Fruit fly (Drosophila melanogaster) whole organism, embryonic: ENCODE results near the gene CG15506.

Experiments used
- Ada2b ChIP-seq: fragments of 200-800 bp; sonication (Bioruptor generic); IDR thresholded peaks from 2 replicates; pipeline ENCODE4 v1.3.6; 2022; ENCODE audit warnings: missing biosample characterization, missing genetic modification characterization
- Bgb ChIP-seq: fragments of 200-800 bp; sonication (Bioruptor generic); IDR thresholded peaks from 2 replicates; pipeline ENCODE4 v1.3.6; 2022; ENCODE audit warnings: missing biosample characterization, missing genetic modification characterization; ENCODE audit not compliant: partially characterized antibody
- BtbVII ChIP-seq: fragments of 200-800 bp; sonication (Bioruptor generic); optimal IDR thresholded peaks from 3 replicates; lab custom pipeline; 2017; ENCODE audit warnings: missing biosample characterization, mild to moderate bottlenecking, missing genetic modification characterization
- CG10431 ChIP-seq: fragments of 200-800 bp; sonication (Bioruptor generic); optimal IDR thresholded peaks from 3 replicates; lab custom pipeline; 2018; ENCODE audit warnings: missing biosample characterization, mild to moderate bottlenecking, missing genetic modification characterization
- CG12659 ChIP-seq: fragments of 200-800 bp; sonication (Bioruptor generic); optimal IDR thresholded peaks from 3 replicates; lab custom pipeline; 2017; ENCODE audit warnings: mild to moderate bottlenecking, missing biosample characterization, missing genetic modification reagents, missing genetic modification characterization
- CG13287 ChIP-seq: fragments of 200-800 bp; sonication (Bioruptor generic); IDR thresholded peaks from 2 replicates; pipeline ENCODE4 v1.3.6; 2022; ENCODE audit warnings: missing biosample characterization, missing genetic modification characterization; ENCODE audit not compliant: partially characterized antibody
- CG14014 ChIP-seq: fragments of 200-800 bp; sonication (Bioruptor generic); IDR thresholded peaks from 2 replicates; pipeline ENCODE4 v1.3.6; 2022; ENCODE audit warnings: missing biosample characterization, missing genetic modification characterization
- CG15479 ChIP-seq: fragments of 200-800 bp; sonication (Bioruptor generic); optimal IDR thresholded peaks from 3 replicates; lab custom pipeline; 2019; ENCODE audit warnings: missing biosample characterization, mild to moderate bottlenecking, missing genetic modification characterization, moderate library complexity
- CG15514 ChIP-seq: fragments of 200-800 bp; sonication (Bioruptor generic); optimal IDR thresholded peaks from 3 replicates; lab custom pipeline; 2017; ENCODE audit warnings: missing biosample characterization, missing genetic modification characterization, mild to moderate bottlenecking, moderate library complexity, missing genetic modification reagents
- CG17385 ChIP-seq: fragments of 200-800 bp; sonication (Bioruptor generic); optimal IDR thresholded peaks from 3 replicates; lab custom pipeline; 2018; ENCODE audit warnings: missing biosample characterization, mild to moderate bottlenecking, missing genetic modification characterization
- CG1792 ChIP-seq: fragments of 200-800 bp; sonication (Bioruptor generic); optimal IDR thresholded peaks from 2 replicates; lab custom pipeline; 2016; ENCODE audit warnings: missing biosample characterization, missing genetic modification characterization
- CG2116 ChIP-seq: fragments of 200-800 bp; sonication (Bioruptor generic); optimal IDR thresholded peaks from 3 replicates; lab custom pipeline; 2018; ENCODE audit warnings: missing biosample characterization, mild to moderate bottlenecking, missing genetic modification characterization
- CG2120 ChIP-seq: fragments of 200-800 bp; sonication (Bioruptor generic); optimal IDR thresholded peaks from 3 replicates; lab custom pipeline; 2016; ENCODE audit warnings: missing biosample characterization, missing genetic modification characterization
- CG30020 ChIP-seq: fragments of 200-800 bp; optimal IDR thresholded peaks from 2 replicates; lab custom pipeline; 2019; ENCODE audit warnings: missing biosample characterization, mild to moderate bottlenecking, missing genetic modification characterization, moderate library complexity
- CG31388 ChIP-seq: fragments of 200-800 bp; sonication (Bioruptor generic); optimal IDR thresholded peaks from 2 replicates; lab custom pipeline; 2016; ENCODE audit warnings: missing biosample characterization, missing genetic modification characterization
- CG32532 ChIP-seq: fragments of 200-800 bp; sonication (Bioruptor generic); IDR thresholded peaks from 2 replicates; pipeline ENCODE4 v1.3.6; 2022; ENCODE audit warnings: missing biosample characterization, missing genetic modification characterization
- CG3847 ChIP-seq: fragments of 200-800 bp; sonication (Bioruptor generic); IDR thresholded peaks from 2 replicates; pipeline ENCODE4 v1.3.6; 2022; ENCODE audit warnings: missing biosample characterization, missing genetic modification characterization
- CG4404 ChIP-seq: fragments of 200-800 bp; sonication (Bioruptor generic); IDR thresholded peaks from 2 replicates; pipeline ENCODE4 v1.3.6; 2022; ENCODE audit warnings: missing biosample characterization, missing genetic modification characterization
- CG6272 ChIP-seq: fragments of 200-800 bp; sonication (Bioruptor generic); IDR thresholded peaks from 2 replicates; pipeline ENCODE4 v1.3.6; 2022; ENCODE audit warnings: missing biosample characterization, missing genetic modification characterization
- CG7271 ChIP-seq: fragments of 200-800 bp; sonication (Bioruptor generic); optimal IDR thresholded peaks from 2 replicates; lab custom pipeline; 2018; ENCODE audit warnings: missing biosample characterization, mild to moderate bottlenecking, missing genetic modification characterization, moderate library complexity
- CkIIα-i1 ChIP-seq: fragments of 200-800 bp; sonication (Bioruptor generic); IDR thresholded peaks from 2 replicates; pipeline ENCODE4 v1.3.6; 2022; ENCODE audit warnings: missing biosample characterization, missing genetic modification characterization
- Doc3 ChIP-seq: fragments of 200-800 bp; sonication (Bioruptor generic); IDR thresholded peaks from 3 replicates; pipeline ENCODE4 v1.3.6; 2022; ENCODE audit warnings: missing biosample characterization, missing genetic modification characterization; ENCODE audit not compliant: partially characterized antibody
- Dref ChIP-seq: fragments of 200-800 bp; sonication (Bioruptor generic); IDR thresholded peaks from 2 replicates; pipeline ENCODE4 v1.3.6; 2022; ENCODE audit warnings: missing biosample characterization, missing genetic modification characterization
- E2f2 ChIP-seq: fragments of 200-800 bp; sonication (Bioruptor generic); IDR thresholded peaks from 2 replicates; pipeline ENCODE4 v1.3.6; 2022; ENCODE audit warnings: missing biosample characterization, missing genetic modification characterization
- Elba2 ChIP-seq: fragments of 200-800 bp; sonication (Bioruptor generic); optimal IDR thresholded peaks from 3 replicates; lab custom pipeline; 2016; ENCODE audit warnings: missing biosample characterization, missing genetic modification characterization
- Gug ChIP-seq: fragments of 200-800 bp; sonication (Bioruptor generic); IDR thresholded peaks from 4 replicates; pipeline ENCODE4 v1.3.6; 2022; ENCODE audit warnings: missing biosample characterization, missing genetic modification characterization
- H2.0 ChIP-seq: fragments of 200-800 bp; sonication (Bioruptor generic); IDR thresholded peaks from 2 replicates; pipeline ENCODE4 v1.3.6; 2022; ENCODE audit warnings: missing biosample characterization, missing genetic modification characterization
- HHEX ChIP-seq: fragments of 200-800 bp; sonication (Bioruptor generic); optimal IDR thresholded peaks from 3 replicates; lab custom pipeline; 2017; ENCODE audit warnings: missing biosample characterization, mild to moderate bottlenecking, missing genetic modification characterization, missing genetic modification reagents
- Max ChIP-seq: fragments of 200-800 bp; sonication (Bioruptor generic); optimal IDR thresholded peaks from 2 replicates; lab custom pipeline; 2016; ENCODE audit warnings: missing biosample characterization, mild to moderate bottlenecking, missing genetic modification characterization
- Six4 ChIP-seq: fragments of 200-800 bp; sonication (Bioruptor generic); optimal IDR thresholded peaks from 2 replicates; lab custom pipeline; 2016; ENCODE audit warnings: missing biosample characterization, missing genetic modification characterization
- Sry-β ChIP-seq: fragments of 200-800 bp; sonication (Bioruptor generic); optimal IDR thresholded peaks from 2 replicates; lab custom pipeline; 2018; ENCODE audit warnings: missing biosample characterization, mild to moderate bottlenecking, missing genetic modification characterization, moderate library complexity
- TFAM ChIP-seq: fragments of 200-800 bp; sonication (Bioruptor generic); optimal IDR thresholded peaks from 2 replicates; lab custom pipeline; 2017; ENCODE audit warnings: missing biosample characterization, missing genetic modification characterization, inconsistent platforms
- ato ChIP-seq: fragments of 200-800 bp; sonication (Bioruptor generic); IDR thresholded peaks from 2 replicates; pipeline ENCODE4 v1.3.6; 2022; ENCODE audit warnings: missing biosample characterization, missing genetic modification characterization; ENCODE audit not compliant: partially characterized antibody
- bowl ChIP-seq: fragments of 200-800 bp; sonication (Bioruptor generic); IDR thresholded peaks from 2 replicates; pipeline ENCODE4 v1.3.6; 2022; ENCODE audit warnings: missing biosample characterization, missing genetic modification characterization
- chn ChIP-seq: fragments of 200-800 bp; sonication (Bioruptor generic); optimal IDR thresholded peaks from 2 replicates; lab custom pipeline; 2016; ENCODE audit warnings: missing biosample characterization, missing genetic modification characterization
- danr ChIP-seq: fragments of 200-800 bp; sonication (Bioruptor generic); IDR thresholded peaks from 2 replicates; pipeline ENCODE4 v1.3.6; 2022; ENCODE audit warnings: missing biosample characterization, missing genetic modification characterization
- en ChIP-seq: fragments of 200-800 bp; sonication (Bioruptor generic); optimal IDR thresholded peaks from 2 replicates; lab custom pipeline; 2016; ENCODE audit warnings: missing biosample characterization, missing genetic modification characterization
- esg ChIP-seq: fragments of 200-800 bp; sonication (Bioruptor generic); conservative IDR thresholded peaks from 2 replicates; pipeline ENCODE4 v1.3.6; 2022; ENCODE audit warnings: missing biosample characterization, missing genetic modification characterization
- exex ChIP-seq: fragments of 200-800 bp; sonication (Bioruptor generic); optimal IDR thresholded peaks from 4 replicates; lab custom pipeline; 2018; ENCODE audit warnings: missing biosample characterization, mild to moderate bottlenecking, missing genetic modification characterization, moderate library complexity
- ind ChIP-seq: fragments of 200-800 bp; sonication (Bioruptor generic); optimal IDR thresholded peaks from 3 replicates; lab custom pipeline; 2016; ENCODE audit warnings: missing biosample characterization, missing genetic modification characterization
- jigr1 ChIP-seq: fragments of 200-800 bp; sonication (Bioruptor generic); IDR thresholded peaks from 3 replicates; pipeline ENCODE4 v1.3.6; 2022; ENCODE audit warnings: missing biosample characterization, missing genetic modification characterization
- mam ChIP-seq: fragments of 200-800 bp; sonication (Bioruptor generic); optimal IDR thresholded peaks from 3 replicates; lab custom pipeline; 2016; ENCODE audit warnings: missing biosample characterization, missing genetic modification characterization
- mld ChIP-seq: fragments of 200-800 bp; sonication (Bioruptor generic); IDR thresholded peaks from 3 replicates; pipeline ENCODE4 v1.3.6; 2022; ENCODE audit warnings: missing biosample characterization, missing genetic modification characterization; ENCODE audit not compliant: partially characterized antibody
- nmo ChIP-seq: fragments of 200-800 bp; sonication (Bioruptor generic); optimal IDR thresholded peaks from 2 replicates; lab custom pipeline; 2018; ENCODE audit warnings: missing biosample characterization, mild to moderate bottlenecking, missing genetic modification characterization, moderate library complexity
- rib ChIP-seq: fragments of 200-800 bp; sonication (Bioruptor generic); IDR thresholded peaks from 2 replicates; pipeline ENCODE4 v1.3.6; 2022; ENCODE audit warnings: missing biosample characterization, missing genetic modification characterization
- sens ChIP-seq: fragments of 200-800 bp; sonication (Bioruptor generic); peaks from one replicate; lab custom pipeline; 2016; ENCODE audit warnings: missing biosample characterization, missing genetic modification characterization
- so ChIP-seq: fragments of 200-800 bp; sonication (Bioruptor generic); IDR thresholded peaks from 3 replicates; pipeline ENCODE4 v1.3.6; 2022; ENCODE audit warnings: missing biosample characterization, missing genetic modification characterization
- tna ChIP-seq: fragments of 200-800 bp; sonication (Bioruptor generic); IDR thresholded peaks from 2 replicates; pipeline ENCODE4 v1.3.6; 2022; ENCODE audit warnings: missing biosample characterization, missing genetic modification characterization; ENCODE audit not compliant: partially characterized antibody
- zen ChIP-seq: fragments of 200-800 bp; sonication (Bioruptor generic); optimal IDR thresholded peaks from 3 replicates; lab custom pipeline; 2018; ENCODE audit warnings: missing biosample characterization, mild to moderate bottlenecking, missing genetic modification characterization, moderate library complexity

The CG15506 gene

DNA sequence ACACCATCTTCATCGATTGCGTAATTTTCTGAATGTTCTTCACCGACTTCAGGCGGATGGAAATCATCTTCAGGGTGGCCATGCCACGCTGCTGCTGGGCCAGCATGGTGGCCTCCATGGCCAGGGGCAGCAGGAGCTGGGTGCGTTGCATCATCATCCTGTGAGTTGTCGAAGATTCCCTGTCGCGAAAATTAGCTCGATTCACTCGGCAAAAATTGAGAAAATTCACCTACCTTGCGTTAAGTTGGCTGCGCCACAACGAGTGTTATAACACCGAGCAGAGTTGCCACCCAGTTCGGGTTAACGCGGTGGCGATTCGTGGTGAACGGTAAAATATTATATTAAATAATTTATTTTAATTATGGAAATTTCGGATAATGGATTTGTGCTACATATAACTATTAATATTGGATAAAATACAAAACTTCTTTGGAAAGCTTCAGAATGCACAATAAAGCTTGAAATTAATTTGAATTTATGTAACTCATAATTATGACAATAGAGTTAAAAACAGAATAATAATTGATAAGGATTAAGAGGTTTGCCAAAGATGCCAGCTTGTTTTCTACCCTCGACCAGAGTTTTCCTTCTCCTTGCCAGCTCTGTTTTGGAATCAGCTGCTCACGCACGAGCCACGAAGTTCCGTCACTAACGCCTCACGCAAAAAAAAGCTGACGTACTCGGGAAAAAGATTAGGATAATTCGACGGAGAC, 30.3 kb downstream of the CG15506 start, which contains the start of the genes ATPsyngamma and yata (continued):
- TF ChIP-seq danr (GFP tag; lab: Robert Waterston, UW) (no peak), en (GFP tag; lab: Kevin White, UChicago) (no peak), CG15514 (peak; percentile 58), tna (GFP tag; lab: Robert Waterston, UW) (peak; percentile 46; the same call in 1 of the 2 replicates), CG2120 (GFP tag; lab: Kevin White, UChicago) (peak; percentile 21), exex (tag; lab: Kevin White, UChicago) (peak; percentile 53), so (GFP tag; lab: Robert Waterston, UW) (no peak), zen (tag; lab: Kevin White, UChicago) (peak; percentile 36), HHEX (GFP tag; lab: Kevin White, UChicago) (peak; percentile 33), H2.0 (GFP tag; lab: Robert Waterston, UW) (no peak), nmo (peak; percentile 52), CG30020 (tag; lab: Kevin White, UChicago) (peak; percentile 42), Six4 (GFP tag; lab: Kevin White, UChicago) (no peak), ato (GFP tag; lab: Robert Waterston, UW) (peak; percentile 55), bowl (GFP tag; lab: Robert Waterston, UW) (no peak), Elba2 (GFP tag; lab: Kevin White, UChicago) (peak; percentile 9), E2f2 (GFP tag; lab: Robert Waterston, UW) (no peak), CG4404 (GFP tag; lab: Robert Waterston, UW) (no peak), CG17385 (GFP tag; lab: Kevin White, UChicago) (peak; percentile 72), CG14014 (no peak), chn (GFP tag; lab: Kevin White, UChicago) (no peak), Sry-β (GFP tag; lab: Kevin White, UChicago) (peak; percentile 41), TFAM (GFP tag; lab: Kevin White, UChicago) (no peak), rib (GFP tag; lab: Robert Waterston, UW) (0 out of 2 replicates have a peak, but pooled peaks have one; percentile 28), esg (GFP tag; lab: Robert Waterston, UW) (no peak), CG15479 (GFP tag; lab: Kevin White, UChicago) (peak; percentile 11), Gug (GFP tag; lab: Robert Waterston, UW) (peak; percentile 45; the same call in 1 of the 4 replicates), CG1792 (no peak), CG31388 (GFP tag; lab: Kevin White, UChicago) (peak; percentile 4), CG7271 (tag; lab: Kevin White, UChicago) (peak; percentile 18), CG12659 (GFP tag; lab: Kevin White, UChicago) (peak; percentile 83), CG2116 (GFP tag; lab: Kevin White, UChicago) (peak; percentile 30), CG3847 (GFP tag; lab: Robert Waterston, UW) (peak; percentile 59; the same call in 1 of the 2 replicates), Max (peak; percentile 27), sens (GFP tag; lab: Kevin White, UChicago) (peak; percentile 74), Dref (no peak), mld (0 out of 3 replicates have a peak, but pooled peaks have one; percentile 36), CG6272 (no peak), CkIIα-i1 (GFP tag; lab: Robert Waterston, UW) (no peak), jigr1 (GFP tag; lab: Robert Waterston, UW) (peak; percentile 81; the same call in 2 of the 3 replicates), ind (GFP tag; lab: Kevin White, UChicago) (peak; percentile 36), Ada2b (no peak), Doc3 (GFP tag; lab: Robert Waterston, UW) (0 out of 3 replicates have a peak, but pooled peaks have one; percentile 59), mam (GFP tag; lab: Kevin White, UChicago) (no peak), CG32532 (GFP tag; lab: Robert Waterston, UW) (peak; percentile 54; the same call in 1 of the 2 replicates), CG10431 (GFP tag; lab: Kevin White, UChicago) (no peak), CG13287 (GFP tag; lab: Robert Waterston, UW) (peak; percentile 68), Bgb (GFP tag; lab: Robert Waterston, UW) (peak; percentile 77), BtbVII (GFP tag; lab: Kevin White, UChicago) (no peak)
